Worm (Caenorhabditis elegans): ENCODE results near the gene unc-105.

Gene unc-105

ce11 chrII:8106921-8107695 lies 9.2 kb upstream of the unc-105 start, which contains the start of the genes chst-1 and C41C4.9 (continued):
- TF ChIP-seq che-1 (tag; optimal IDR thresholded peaks at IDR 0.05): peak; percentile 92
- TF ChIP-seq nhr-11 (tag; optimal IDR thresholded peaks at IDR 0.05): no peak
- peak; percentile 93 for TF ChIP-seq eyg-1 (tag; optimal IDR thresholded peaks at IDR 0.05)
- peak; percentile 86 for TF ChIP-seq F13H6.1 (tag; optimal IDR thresholded peaks at IDR 0.05)
- TF ChIP-seq Y22D7AL.16 (tag; optimal IDR thresholded peaks at IDR 0.05): peak; percentile 88
- TF ChIP-seq dve-1 (tag; optimal IDR thresholded peaks at IDR 0.05): peak; percentile 90
- no peak for TF ChIP-seq pha-4 (tag; optimal IDR thresholded peaks at IDR 0.05)
- peak; percentile 87 for TF ChIP-seq fax-1 (tag; optimal IDR thresholded peaks at IDR 0.05)
- TF ChIP-seq pha-2 (tag; optimal IDR thresholded peaks at IDR 0.05): peak; percentile 92
- peak; percentile 97 for TF ChIP-seq hlh-6 (tag; optimal IDR thresholded peaks at IDR 0.05)
- TF ChIP-seq rnt-1 (tag; optimal IDR thresholded peaks at IDR 0.05): peak; percentile 91
- TF ChIP-seq ceh-2 (tag; optimal IDR thresholded peaks at IDR 0.05): peak; percentile 87
- TF ChIP-seq lin-11 (tag; optimal IDR thresholded peaks at IDR 0.05): peak; percentile 88
- TF ChIP-seq hlh-15 (tag; optimal IDR thresholded peaks at IDR 0.05): peak; percentile 88
- peak; percentile 65 for TF ChIP-seq hlh-8 (tag; optimal IDR thresholded peaks at IDR 0.05)
- peak; percentile 55 for TF ChIP-seq tbx-7 (tag; optimal IDR thresholded peaks at IDR 0.05)
- TF ChIP-seq nfya-1 (tag; optimal IDR thresholded peaks at IDR 0.05): peak; percentile 69
- peak; percentile 79 for TF ChIP-seq ceh-45 (GFP tag; IDR thresholded peaks at IDR 0.05)

DNA sequence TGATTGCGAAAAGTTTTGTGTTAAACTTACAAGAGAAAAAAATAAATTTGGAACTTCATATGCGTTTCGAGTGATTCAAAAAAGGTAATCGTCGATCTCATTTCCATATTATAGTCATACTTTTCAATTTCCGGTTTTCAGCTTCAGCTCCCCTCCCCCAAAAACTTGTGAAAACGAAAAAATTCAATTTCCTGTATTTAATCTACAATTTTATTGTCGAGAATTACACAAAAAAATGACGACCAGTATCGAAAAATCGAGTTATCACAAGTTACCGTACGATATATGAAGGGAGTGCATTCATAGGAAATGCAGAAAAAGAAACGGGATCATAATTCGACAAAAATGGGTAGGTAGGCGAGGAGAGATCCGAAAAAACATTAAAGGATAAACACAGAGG lies 4.2 kb upstream of the unc-105 start, which contains the start of gene lron-4:
lron-4 (minus strand) TSS at position 101 of the 400 bp plus-strand sequence.
- TF ChIP-seq pros-1 (tag; optimal IDR thresholded peaks at IDR 0.05) (no peak), gmeb-2 (tag; optimal IDR thresholded peaks at IDR 0.05) (no peak), pax-1 (tag; optimal IDR thresholded peaks at IDR 0.05) (no peak), fax-1 (tag; optimal IDR thresholded peaks at IDR 0.05) (no peak), ceh-30 (tag; optimal IDR thresholded peaks at IDR 0.05) (no peak), hlh-13 (GFP tag; optimal IDR thresholded peaks at IDR 0.05) (no peak), lin-11 (tag; optimal IDR thresholded peaks at IDR 0.05) (no peak), pat-9 (tag; optimal IDR thresholded peaks at IDR 0.05) (no peak), nfya-1 (tag; optimal IDR thresholded peaks at IDR 0.05) (no peak), ceh-24 (tag; optimal IDR thresholded peaks at IDR 0.05) (no peak), pqm-1 (tag; optimal IDR thresholded peaks at IDR 0.05) (no peak)

DNA sequence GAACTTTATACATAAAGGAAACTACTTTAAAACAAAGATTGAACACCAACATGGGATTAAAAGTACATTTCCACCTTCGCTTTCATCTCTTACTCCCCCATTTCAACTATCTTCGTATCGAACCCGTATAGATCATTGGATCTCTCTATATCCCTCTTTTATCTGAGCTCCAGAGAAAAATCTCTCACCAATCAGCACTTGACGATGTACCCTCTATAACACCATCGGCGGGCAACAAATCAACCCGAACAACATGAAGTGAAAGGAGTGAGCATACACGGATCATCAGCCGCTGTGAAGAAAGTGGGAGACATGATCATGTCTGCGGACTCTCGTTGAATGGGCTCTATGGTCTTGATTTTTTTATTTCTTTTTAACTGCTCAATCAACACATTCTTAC lies 1.2 kb downstream of the unc-105 start:
- TF ChIP-seq ttx-3 (tag; optimal IDR thresholded peaks at IDR 0.05) (no peak), ceh-48 (tag; optimal IDR thresholded peaks at IDR 0.05) (no peak), nfya-1 (tag; optimal IDR thresholded peaks at IDR 0.05) (peak; percentile 77)

DNA sequence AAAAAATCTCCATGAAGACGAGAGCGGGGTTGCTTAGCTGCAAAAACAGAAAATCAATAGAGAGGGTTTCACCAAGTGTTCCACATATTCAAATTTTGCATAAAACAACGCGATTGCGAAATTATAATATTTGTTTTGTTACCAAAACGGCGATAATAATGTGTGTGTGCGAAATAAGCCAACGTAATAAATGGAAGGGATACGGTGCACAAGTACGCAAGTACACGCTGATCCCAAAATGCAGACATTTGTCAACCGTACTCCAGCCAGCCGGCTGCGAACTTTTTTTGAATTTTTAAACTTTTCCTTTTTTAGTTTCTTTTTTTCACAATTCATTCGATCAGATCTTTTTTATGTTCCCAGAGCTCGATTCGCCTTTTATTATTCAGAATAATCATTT lies 8.6 kb downstream of the unc-105 start, which contains the start of gene ire-1:
ire-1 (minus strand) TSS at position 44 of the 400 bp plus-strand sequence.
- TF ChIP-seq pha-4 (tag; optimal IDR thresholded peaks at IDR 0.05): no peak
- no peak for TF ChIP-seq K09A11.1 (tag; optimal IDR thresholded peaks at IDR 0.05; ENCODE audit: insufficient read depth)
- TF ChIP-seq rnt-1 (tag; optimal IDR thresholded peaks at IDR 0.05): no peak
- TF ChIP-seq ahr-1 (tag; optimal IDR thresholded peaks at IDR 0.05): no peak
- no peak for TF ChIP-seq F13H6.1 (tag; optimal IDR thresholded peaks at IDR 0.05)
- TF ChIP-seq Y22D7AL.16 (tag; optimal IDR thresholded peaks at IDR 0.05): no peak
- TF ChIP-seq npax-4 (tag; optimal IDR thresholded peaks at IDR 0.05): no peak
- TF ChIP-seq dmd-4 (tag; optimal IDR thresholded peaks at IDR 0.05; ENCODE audit: borderline replicate concordance): no peak
- TF ChIP-seq nhr-11 (tag; optimal IDR thresholded peaks at IDR 0.05): no peak
- TF ChIP-seq hlh-6 (tag; optimal IDR thresholded peaks at IDR 0.05): no peak
- no peak for TF ChIP-seq hlh-8 (tag; optimal IDR thresholded peaks at IDR 0.05)
- no peak for TF ChIP-seq lin-11 (tag; optimal IDR thresholded peaks at IDR 0.05)
- no peak for TF ChIP-seq unc-86 (tag; optimal IDR thresholded peaks at IDR 0.05)
- no peak for TF ChIP-seq hlh-30 (tag; optimal IDR thresholded peaks at IDR 0.05; ENCODE audit: insufficient read depth)
- no peak for TF ChIP-seq ttx-3 (tag; optimal IDR thresholded peaks at IDR 0.05)
- no peak for TF ChIP-seq ztf-16 (tag; optimal IDR thresholded peaks at IDR 0.05)
- TF ChIP-seq hlh-13 (GFP tag; optimal IDR thresholded peaks at IDR 0.05): no peak
- peak; percentile 73 for TF ChIP-seq nfya-1 (tag; optimal IDR thresholded peaks at IDR 0.05)
- peak; percentile 3 for TF ChIP-seq elt-2 (tag; optimal IDR thresholded peaks at IDR 0.05)
- TF ChIP-seq nhr-232 (tag; optimal IDR thresholded peaks at IDR 0.05): no peak
- TF ChIP-seq ceh-2 (tag; optimal IDR thresholded peaks at IDR 0.05): no peak
- no peak for TF ChIP-seq pha-2 (tag; optimal IDR thresholded peaks at IDR 0.05)
- TF ChIP-seq dve-1 (tag; optimal IDR thresholded peaks at IDR 0.05): peak; percentile 53
- TF ChIP-seq ceh-34 (tag; optimal IDR thresholded peaks at IDR 0.05): no peak
- TF ChIP-seq ceh-31 (tag; optimal IDR thresholded peaks at IDR 0.05): peak; percentile 37
- no peak for TF ChIP-seq tbx-2 (tag; optimal IDR thresholded peaks at IDR 0.05)
- no peak for TF ChIP-seq pat-9 (tag; optimal IDR thresholded peaks at IDR 0.05)
- no peak for TF ChIP-seq ets-4 (tag; optimal IDR thresholded peaks at IDR 0.05)
- TF ChIP-seq sox-4 (tag; optimal IDR thresholded peaks at IDR 0.05): no peak
- TF ChIP-seq lim-6 (tag; optimal IDR thresholded peaks at IDR 0.05): no peak
- TF ChIP-seq madf-2 (tag; optimal IDR thresholded peaks at IDR 0.05): no peak

All from whole organism, late embryonic.